Worm (Caenorhabditis elegans) whole organism, young adult: ENCODE measurements around the gene noa-1.
A peak's percentile ranks its signal among the peaks of the same experiment; 100 is the strongest.

Experiments
- B0035.1 ChIP-seq: sonication (generic microtip); optimal IDR thresholded peaks from 2 replicates; lab custom pipeline; 2016; ENCODE audit warnings: missing genetic modification characterization, mild to moderate bottlenecking, missing compliant biosample characterization, missing genotype, missing genetic modification reagents
- B0336.3 ChIP-seq: fragments of 200-800 bp; sonication (Bioruptor generic); IDR thresholded peaks from 2 replicates; pipeline ENCODE4 v1.3.6; 2022; ENCODE audit warnings: missing genetic modification characterization, missing compliant biosample characterization
- F33H1.4 ChIP-seq: fragments of 200-800 bp; sonication (Bioruptor generic); IDR thresholded peaks from 2 replicates; pipeline ENCODE4 v1.3.6; 2022; ENCODE audit warnings: missing genetic modification reagents, missing genetic modification characterization, missing compliant biosample characterization
- Y79H2A.3 ChIP-seq: fragments of 200-800 bp; sonication (Bioruptor generic); conservative IDR thresholded peaks from 2 replicates; pipeline ENCODE4 v1.3.6; 2022; ENCODE audit warnings: missing genetic modification reagents, missing genetic modification characterization, missing compliant biosample characterization
- ZK185.1 ChIP-seq: sonication (generic microtip); optimal IDR thresholded peaks from 2 replicates; lab custom pipeline; 2016; ENCODE audit warnings: mild to moderate bottlenecking, missing genetic modification characterization, missing compliant biosample characterization; ENCODE audit not compliant: poor library complexity, severe bottlenecking
- akir-1 ChIP-seq: fragments of 200-800 bp; sonication (Bioruptor generic); optimal IDR thresholded peaks from 2 replicates; lab custom pipeline; 2018; ENCODE audit warnings: mild to moderate bottlenecking, missing genetic modification characterization, moderate library complexity, missing compliant biosample characterization
- athp-1 ChIP-seq: sonication (generic microtip); optimal IDR thresholded peaks from 2 replicates; lab custom pipeline; 2017; ENCODE audit warnings: mild to moderate bottlenecking, missing genetic modification characterization, missing compliant biosample characterization
- attf-3 ChIP-seq: fragments of 200-800 bp; sonication (Bioruptor generic); conservative IDR thresholded peaks from 2 replicates; pipeline ENCODE4 v1.3.6; 2022; ENCODE audit warnings: missing genetic modification reagents, missing genetic modification characterization, missing compliant biosample characterization
- bed-1 ChIP-seq: fragments of 200-800 bp; sonication (Bioruptor generic); IDR thresholded peaks from 2 replicates; pipeline ENCODE4 v1.3.6; 2022; ENCODE audit warnings: missing genetic modification reagents, missing genetic modification characterization, missing compliant biosample characterization
- cebp-2 ChIP-seq: fragments of 200-800 bp; sonication (Bioruptor generic); IDR thresholded peaks from 2 replicates; pipeline ENCODE4 v1.3.6; 2022; ENCODE audit warnings: missing genetic modification characterization, missing compliant biosample characterization
- ceh-100 ChIP-seq: fragments of 200-800 bp; sonication (Bioruptor generic); IDR thresholded peaks from 2 replicates; pipeline ENCODE4 v1.3.6; 2022; ENCODE audit warnings: missing genetic modification reagents, missing genetic modification characterization, missing compliant biosample characterization
- ceh-58 ChIP-seq: fragments of 200-800 bp; sonication (Bioruptor generic); IDR thresholded peaks from 2 replicates; pipeline ENCODE4 v1.3.6; 2022; ENCODE audit warnings: missing genetic modification characterization, missing compliant biosample characterization
- egrh-3 ChIP-seq: fragments of 200-800 bp; sonication (Bioruptor generic); IDR thresholded peaks from 2 replicates; pipeline ENCODE4 v1.3.6; 2022; ENCODE audit warnings: missing genetic modification reagents, missing genetic modification characterization, missing compliant biosample characterization
- him-1 ChIP-seq: sonication (generic microtip); optimal IDR thresholded peaks from 2 replicates; lab custom pipeline; 2016; ENCODE audit warnings: missing genotype, missing genetic modification reagents, missing genetic modification characterization, missing compliant biosample characterization
- hmg-20 ChIP-seq: fragments of 200-800 bp; sonication (Bioruptor generic); IDR thresholded peaks from 2 replicates; pipeline ENCODE4 v1.3.6; 2022; ENCODE audit warnings: missing genetic modification reagents, missing genetic modification characterization, missing compliant biosample characterization
- hrde-1 ChIP-seq: sonication (generic microtip); optimal IDR thresholded peaks from 2 replicates; lab custom pipeline; 2016; ENCODE audit warnings: missing genetic modification characterization, mild to moderate bottlenecking, missing compliant biosample characterization, moderate library complexity, missing genotype, missing genetic modification reagents, borderline replicate concordance
- hsf-1 ChIP-seq: fragments of 200-800 bp; sonication (Bioruptor generic); IDR thresholded peaks from 2 replicates; pipeline ENCODE4 v1.3.6; 2022; ENCODE audit warnings: missing genetic modification reagents, missing genetic modification characterization, missing compliant biosample characterization
- lag-1 ChIP-seq: fragments of 200-800 bp; sonication (Bioruptor generic); IDR thresholded peaks from 2 replicates; pipeline ENCODE4 v1.3.6; 2022; ENCODE audit warnings: missing genetic modification reagents, missing genetic modification characterization, missing compliant biosample characterization
- let-607 ChIP-seq, 2 experiments: fragments of 200-800 bp in 1 of 2; sonication (Bioruptor generic) in 1 of 2; sonication (generic microtip) in 1 of 2; optimal IDR thresholded peaks; 2 replicates each; lab custom pipeline; 2016 to 2018; ENCODE audit warnings: mild to moderate bottlenecking in 2 of 2, missing compliant biosample characterization in 2 of 2, missing genetic modification characterization in 2 of 2, moderate library complexity in 2 of 2, missing genotype in 1 of 2
- lin-26 ChIP-seq: fragments of 200-800 bp; sonication (Bioruptor generic); IDR thresholded peaks from 2 replicates; pipeline ENCODE4 v1.3.6; 2022; ENCODE audit warnings: missing genetic modification reagents, missing genetic modification characterization, missing compliant biosample characterization
- lin-54 ChIP-seq: fragments of 200-800 bp; sonication (Bioruptor generic); optimal IDR thresholded peaks from 2 replicates; lab custom pipeline; 2018; ENCODE audit warnings: mild to moderate bottlenecking, missing genetic modification characterization, missing compliant biosample characterization
- lir-1 ChIP-seq: fragments of 200-800 bp; sonication (Bioruptor generic); conservative IDR thresholded peaks from 2 replicates; pipeline ENCODE4 v1.3.6; 2022; ENCODE audit warnings: missing genetic modification reagents, missing genetic modification characterization, missing compliant biosample characterization
- madf-3 ChIP-seq: fragments of 200-800 bp; sonication (Bioruptor generic); IDR thresholded peaks from 2 replicates; pipeline ENCODE4 v1.3.6; 2022; ENCODE audit warnings: missing genetic modification reagents, missing genetic modification characterization, missing compliant biosample characterization
- madf-6 ChIP-seq: fragments of 200-800 bp; sonication (Bioruptor generic); IDR thresholded peaks from 2 replicates; pipeline ENCODE4 v1.3.6; 2022; ENCODE audit warnings: missing genetic modification reagents, missing genetic modification characterization, missing compliant biosample characterization
- madf-8 ChIP-seq: fragments of 200-800 bp; sonication (Bioruptor generic); conservative IDR thresholded peaks from 2 replicates; pipeline ENCODE4 v1.3.6; 2022; ENCODE audit warnings: missing genetic modification reagents, missing genetic modification characterization, missing compliant biosample characterization
- mel-28 ChIP-seq: sonication (generic microtip); optimal IDR thresholded peaks from 2 replicates; lab custom pipeline; 2016; ENCODE audit warnings: borderline replicate concordance, mild to moderate bottlenecking, missing genetic modification characterization, missing compliant biosample characterization
- nhr-27 ChIP-seq: fragments of 200-800 bp; sonication (Bioruptor generic); optimal IDR thresholded peaks from 2 replicates; lab custom pipeline; 2018; ENCODE audit warnings: mild to moderate bottlenecking, missing genetic modification characterization, moderate library complexity, missing compliant biosample characterization
- nhr-90 ChIP-seq: sonication (generic microtip); optimal IDR thresholded peaks from 2 replicates; lab custom pipeline; 2016; ENCODE audit warnings: missing genotype, mild to moderate bottlenecking, missing genetic modification characterization, missing compliant biosample characterization
- rpc-1 ChIP-seq, 2 experiments: fragments of 150-350 bp in 1 of 2; sonication (generic microtip) in 1 of 2; optimal IDR thresholded peaks; 2 replicates each; lab custom pipeline; 2014 to 2018; ENCODE audit warnings: missing biosample characterization in 1 of 2, missing genetic modification characterization in 1 of 2, missing genetic modification reagents in 1 of 2, missing genotype in 1 of 2
- snpc-1.1 ChIP-seq: sonication (generic microtip); optimal IDR thresholded peaks from 2 replicates; lab custom pipeline; 2017; ENCODE audit warnings: missing genetic modification characterization, mild to moderate bottlenecking, missing compliant biosample characterization, antibody characterized with exemption, moderate library complexity, missing genotype, missing genetic modification reagents; ENCODE audit not compliant: insufficient read depth
- tbp1 ChIP-seq: fragments of 200-800 bp; sonication (Bioruptor generic); optimal IDR thresholded peaks from 2 replicates; lab custom pipeline; 2018; ENCODE audit warnings: mild to moderate bottlenecking, missing genetic modification characterization, missing compliant biosample characterization
- tbx-9 ChIP-seq: sonication (generic microtip); optimal IDR thresholded peaks from 2 replicates; lab custom pipeline; 2016; ENCODE audit warnings: borderline replicate concordance, missing genetic modification characterization, inconsistent platforms, missing compliant biosample characterization
- tlf-1 ChIP-seq: fragments of 200-800 bp; sonication (Bioruptor generic); optimal IDR thresholded peaks from 2 replicates; lab custom pipeline; 2018; ENCODE audit warnings: mild to moderate bottlenecking, missing genetic modification characterization, missing compliant biosample characterization
- unc-62 ChIP-seq: fragments of 150-350 bp; optimal IDR thresholded peaks from 2 replicates; lab custom pipeline; 2014; ENCODE audit warnings: missing biosample characterization, missing genetic modification reagents, missing genetic modification characterization
- xnd-1 ChIP-seq: sonication (generic microtip); optimal IDR thresholded peaks from 2 replicates; lab custom pipeline; 2016; ENCODE audit warnings: missing genotype, missing genetic modification reagents, missing genetic modification characterization, missing compliant biosample characterization
- zfh-2 ChIP-seq: fragments of 200-800 bp; sonication (Bioruptor generic); conservative IDR thresholded peaks from 2 replicates; pipeline ENCODE4 v1.3.6; 2022; ENCODE audit warnings: missing genetic modification reagents, missing genetic modification characterization, missing compliant biosample characterization
- ztf-18 ChIP-seq: sonication (generic microtip); optimal IDR thresholded peaks from 2 replicates; lab custom pipeline; 2016; ENCODE audit warnings: missing genotype, mild to moderate bottlenecking, missing genetic modification characterization, missing compliant biosample characterization
- ztf-28 ChIP-seq: fragments of 200-800 bp; sonication (Bioruptor generic); IDR thresholded peaks from 2 replicates; pipeline ENCODE4 v1.3.6; 2022; ENCODE audit warnings: missing genetic modification reagents, missing genetic modification characterization, missing compliant biosample characterization
- ztf-3 ChIP-seq: fragments of 200-800 bp; sonication (Bioruptor generic); optimal IDR thresholded peaks from 2 replicates; lab custom pipeline; 2018; ENCODE audit warnings: mild to moderate bottlenecking, missing genetic modification characterization, missing compliant biosample characterization
- ztf-6 ChIP-seq: fragments of 200-800 bp; sonication (Bioruptor generic); IDR thresholded peaks from 2 replicates; pipeline ENCODE4 v1.3.6; 2022; ENCODE audit warnings: missing genetic modification reagents, missing genetic modification characterization, missing compliant biosample characterization

Gene noa-1

DNA sequence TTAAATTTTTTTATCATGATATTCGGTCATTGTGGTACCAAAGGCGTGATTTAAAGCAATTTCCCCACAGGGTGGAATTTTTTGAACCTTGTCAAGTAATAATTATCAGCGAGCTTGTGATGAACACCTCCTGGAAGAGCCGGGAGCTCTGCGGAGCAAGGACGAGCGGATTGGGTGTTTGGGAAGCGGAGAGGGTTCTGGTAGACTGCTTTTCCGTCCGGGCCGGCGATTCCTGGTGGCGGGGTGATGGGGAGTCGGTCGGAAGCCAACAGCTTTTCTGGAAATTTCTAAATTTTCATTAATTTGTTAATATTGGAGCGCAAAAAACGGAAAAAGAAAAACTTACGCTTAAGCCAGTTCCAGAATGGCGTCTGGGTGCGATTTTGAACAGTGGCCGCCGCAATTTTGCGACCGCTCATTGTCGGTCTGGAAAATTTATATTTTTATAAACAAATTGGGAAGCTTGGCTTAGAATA lies 46.6 kb downstream of the noa-1 start, which contains the start of gene ndua-7:
TSS of gene ndua-7 (minus strand) at position 426 of the 476 bp plus-strand sequence.
- TF ChIP-seq lin-54 (GFP tag; lab: Kevin White, UChicago), result no peak
- peak; percentile 75 for TF ChIP-seq zfh-2
- TF ChIP-seq ceh-100 (GFP tag; lab: Robert Waterston, UW), result no peak
- TF ChIP-seq ZK185.1 (tag; lab: Kevin White, UChicago), result no peak
- TF ChIP-seq egrh-3 (GFP tag; lab: Robert Waterston, UW), result peak; percentile 67; the same call in 1 of the 2 replicates
- no peak for TF ChIP-seq let-607 (tag; optimal IDR thresholded peaks at IDR 0.05; lab: Kevin White, UChicago)
- TF ChIP-seq cebp-2 (GFP tag; lab: Robert Waterston, UW), result 0 out of 2 replicates have a peak, but pooled peaks have one; percentile 15

ce11 chrII:13492948-13493347 lies 47.9 kb downstream of the noa-1 start, which contains the start of gene F45H10.2:
TSS of gene F45H10.2 (minus strand) at chrII:13493048.
- no peak for TF ChIP-seq snpc-1.1 (tag; lab: Kevin White, UChicago)
- peak; percentile 34; the same call in 1 of the 2 replicates for TF ChIP-seq B0336.3 (GFP tag; lab: Robert Waterston, UW)
- 0 out of 2 replicates have a peak, but pooled peaks have one; percentile 39 for TF ChIP-seq zfh-2
- TF ChIP-seq madf-6 (GFP tag; lab: Robert Waterston, UW), result peak; percentile 31; the same call in 1 of the 2 replicates
- TF ChIP-seq madf-3 (GFP tag; lab: Robert Waterston, UW), result 0 out of 2 replicates have a peak, but pooled peaks have one; percentile 24
- TF ChIP-seq, all 124 proteins: peak for 4

- TF ChIP-seq ztf-3, result no peak
- 0 out of 2 replicates have a peak, but pooled peaks have one; percentile 7 for TF ChIP-seq lin-26 (GFP tag; lab: Robert Waterston, UW)
- peak; percentile 33 for TF ChIP-seq hrde-1
- no peak for TF ChIP-seq ceh-100 (GFP tag; lab: Robert Waterston, UW)
- no peak for TF ChIP-seq tlf-1 (GFP tag; lab: Kevin White, UChicago)
- no peak for TF ChIP-seq ztf-18 (tag; lab: Kevin White, UChicago)
- TF ChIP-seq lag-1 (GFP tag; lab: Robert Waterston, UW), result no peak
- TF ChIP-seq nhr-90 (tag; lab: Kevin White, UChicago), result no peak
- TF ChIP-seq rpc-1 (optimal IDR thresholded peaks at IDR 0.05; lab: Kevin White, UChicago), result no peak
- no peak for TF ChIP-seq rpc-1 (tag; optimal IDR thresholded peaks at IDR 0.05; lab: Kevin White, UChicago)
- TF ChIP-seq tbx-9 (tag; lab: Kevin White, UChicago), result no peak
- TF ChIP-seq madf-8 (GFP tag; lab: Robert Waterston, UW), result 0 out of 2 replicates have a peak, but pooled peaks have one; percentile 10
- no peak for TF ChIP-seq let-607 (tag; optimal IDR thresholded peaks at IDR 0.05; lab: Kevin White, UChicago)
- TF ChIP-seq hmg-20, result no peak
- TF ChIP-seq lin-54 (GFP tag; lab: Kevin White, UChicago), result no peak
- TF ChIP-seq F33H1.4 (GFP tag; lab: Robert Waterston, UW), result peak; percentile 62
- no peak for TF ChIP-seq nhr-27 (tag; lab: Kevin White, UChicago)
- TF ChIP-seq akir-1 (GFP tag; lab: Kevin White, UChicago), result no peak
- no peak for TF ChIP-seq him-1
- no peak for TF ChIP-seq attf-3 (GFP tag; lab: Robert Waterston, UW)
- TF ChIP-seq xnd-1 (tag; lab: Kevin White, UChicago), result peak; percentile 56
- TF ChIP-seq athp-1, result peak; percentile 33
- TF ChIP-seq bed-1 (GFP tag; lab: Robert Waterston, UW), result no peak
- no peak for TF ChIP-seq ceh-58 (GFP tag; lab: Robert Waterston, UW)
- TF ChIP-seq tbp1, result no peak
- no peak for TF ChIP-seq madf-6 (GFP tag; lab: Robert Waterston, UW)
- TF ChIP-seq mel-28 (tag; lab: Kevin White, UChicago), result no peak
- no peak for TF ChIP-seq cebp-2 (GFP tag; lab: Robert Waterston, UW)
- TF ChIP-seq Y79H2A.3 (GFP tag; lab: Robert Waterston, UW), result no peak
- no peak; the same call in 1 of the 2 replicates for TF ChIP-seq hsf-1
- no peak for TF ChIP-seq ztf-28 (GFP tag; lab: Robert Waterston, UW)
- TF ChIP-seq B0336.3 (GFP tag; lab: Robert Waterston, UW), result peak; percentile 44; the same call in 1 of the 2 replicates
- no peak for TF ChIP-seq unc-62 (GFP tag; lab: Kevin White, UChicago)
- TF ChIP-seq B0035.1, result no peak
- no peak for TF ChIP-seq lir-1 (GFP tag; lab: Robert Waterston, UW)
- no peak for TF ChIP-seq ztf-6 (GFP tag; lab: Robert Waterston, UW)
These were observed 49.5 kb downstream of the noa-1 start, which contains the start of gene alh-7 for ce11 chrII:13491254-13491889. TSS of gene alh-7 (minus strand) at chrII:13491786.
